Worm (Caenorhabditis elegans) whole organism, early embryonic: ENCODE data around the gene dex-1.

Source experiments
- aly-1 ChIP-seq: sonication (generic microtip); optimal IDR thresholded peaks from 2 replicates; lab custom pipeline; 2016; ENCODE audit warnings: missing genetic modification characterization, missing compliant biosample characterization
- ama-1 ChIP-seq: fragments of 150-350 bp; optimal IDR thresholded peaks from 2 replicates; lab custom pipeline; 2014
- ceh-36 ChIP-seq: sonication (generic microtip); optimal IDR thresholded peaks from 2 replicates; lab custom pipeline; 2016; ENCODE audit warnings: missing genetic modification characterization, inconsistent platforms, missing compliant biosample characterization
- flt-1 ChIP-seq: fragments of 200-800 bp; sonication (Bioruptor generic); IDR thresholded peaks from 2 replicates; pipeline ENCODE4 v1.3.6; 2022; ENCODE audit warnings: missing genetic modification characterization, missing compliant biosample characterization
- hnd-1 ChIP-seq: sonication (generic microtip); optimal IDR thresholded peaks from 2 replicates; lab custom pipeline; 2016; ENCODE audit warnings: missing genetic modification characterization, missing compliant biosample characterization

ce11 chrIII:5581049-5581448 lies 55.1 kb downstream of the dex-1 start, which contains the start of gene F56D2.5:
- TF ChIP-seq ama-1 (lab: Kevin White, UChicago) (no peak), ceh-36 (no peak), flt-1 (GFP tag; lab: Robert Waterston, UW) (no peak), aly-1 (tag; lab: Kevin White, UChicago) (no peak), hnd-1 (no peak)
